Worm (Caenorhabditis elegans) whole organism, early embryonic: ENCODE measurements around the gene vha-8.

Source experiments
- B0310.2 ChIP-seq: sonication (generic microtip); optimal IDR thresholded peaks from 2 replicates; lab custom pipeline; 2016; ENCODE audit warnings: mild to moderate bottlenecking, missing genetic modification characterization, missing compliant biosample characterization
- F13C5.2 ChIP-seq: sonication (generic microtip); optimal IDR thresholded peaks from 2 replicates; lab custom pipeline; 2017; ENCODE audit warnings: mild to moderate bottlenecking, missing genetic modification characterization, inconsistent platforms, missing compliant biosample characterization
- aly-1 ChIP-seq: sonication (generic microtip); optimal IDR thresholded peaks from 2 replicates; lab custom pipeline; 2016; ENCODE audit warnings: missing genetic modification characterization, missing compliant biosample characterization
- ama-1 ChIP-seq: fragments of 150-350 bp; optimal IDR thresholded peaks from 2 replicates; lab custom pipeline; 2014
- ceh-13 ChIP-seq: fragments of 200-800 bp; sonication (Bioruptor generic); optimal IDR thresholded peaks from 2 replicates; lab custom pipeline; 2018; ENCODE audit warnings: mild to moderate bottlenecking, missing genetic modification characterization, missing compliant biosample characterization
- ceh-36 ChIP-seq: sonication (generic microtip); optimal IDR thresholded peaks from 2 replicates; lab custom pipeline; 2016; ENCODE audit warnings: missing genetic modification characterization, inconsistent platforms, missing compliant biosample characterization
- ets-7 ChIP-seq: sonication (generic microtip); optimal IDR thresholded peaks from 2 replicates; lab custom pipeline; 2016; ENCODE audit warnings: missing genotype, missing genetic modification characterization, missing compliant biosample characterization
- flt-1 ChIP-seq: fragments of 200-800 bp; sonication (Bioruptor generic); IDR thresholded peaks from 2 replicates; pipeline ENCODE4 v1.3.6; 2022; ENCODE audit warnings: missing genetic modification characterization, missing compliant biosample characterization
- hmbx-1 ChIP-seq: sonication (generic microtip); optimal IDR thresholded peaks from 2 replicates; lab custom pipeline; 2016; ENCODE audit warnings: mild to moderate bottlenecking, missing genetic modification characterization, missing compliant biosample characterization
- hmg-4 ChIP-seq: fragments of 200-800 bp; sonication (Bioruptor generic); optimal IDR thresholded peaks from 2 replicates; lab custom pipeline; 2018; ENCODE audit warnings: mild to moderate bottlenecking, missing genetic modification characterization, missing compliant biosample characterization
- hnd-1 ChIP-seq: sonication (generic microtip); optimal IDR thresholded peaks from 2 replicates; lab custom pipeline; 2016; ENCODE audit warnings: missing genetic modification characterization, missing compliant biosample characterization
- pes-1 ChIP-seq: fragments of 200-800 bp; sonication (Bioruptor generic); IDR thresholded peaks from 2 replicates; pipeline ENCODE4 v1.3.6; 2022; ENCODE audit warnings: missing genetic modification reagents, missing genetic modification characterization, missing compliant biosample characterization
- scrt-1 ChIP-seq: fragments of 200-800 bp; sonication (Bioruptor generic); IDR thresholded peaks from 2 replicates; pipeline ENCODE4 v1.3.6; 2022; ENCODE audit warnings: missing genetic modification characterization, missing compliant biosample characterization
- sea-1 ChIP-seq: fragments of 200-800 bp; sonication (Bioruptor generic); conservative IDR thresholded peaks from 2 replicates; pipeline ENCODE4 v1.3.6; 2022; ENCODE audit warnings: missing genetic modification characterization, missing compliant biosample characterization
- tbx-11 ChIP-seq: fragments of 200-800 bp; sonication (Bioruptor generic); IDR thresholded peaks from 2 replicates; pipeline ENCODE4 v1.3.6; 2022; ENCODE audit warnings: missing genetic modification characterization, missing compliant biosample characterization
- tbx-37 ChIP-seq: fragments of 200-800 bp; sonication (Bioruptor generic); conservative IDR thresholded peaks from 2 replicates; pipeline ENCODE4 v1.3.6; 2022; ENCODE audit warnings: missing genetic modification reagents, missing genetic modification characterization, missing compliant biosample characterization
- tra-4 ChIP-seq: sonication (generic microtip); optimal IDR thresholded peaks from 2 replicates; lab custom pipeline; 2017; ENCODE audit warnings: missing genetic modification characterization, missing compliant biosample characterization

The vha-8 gene

DNA sequence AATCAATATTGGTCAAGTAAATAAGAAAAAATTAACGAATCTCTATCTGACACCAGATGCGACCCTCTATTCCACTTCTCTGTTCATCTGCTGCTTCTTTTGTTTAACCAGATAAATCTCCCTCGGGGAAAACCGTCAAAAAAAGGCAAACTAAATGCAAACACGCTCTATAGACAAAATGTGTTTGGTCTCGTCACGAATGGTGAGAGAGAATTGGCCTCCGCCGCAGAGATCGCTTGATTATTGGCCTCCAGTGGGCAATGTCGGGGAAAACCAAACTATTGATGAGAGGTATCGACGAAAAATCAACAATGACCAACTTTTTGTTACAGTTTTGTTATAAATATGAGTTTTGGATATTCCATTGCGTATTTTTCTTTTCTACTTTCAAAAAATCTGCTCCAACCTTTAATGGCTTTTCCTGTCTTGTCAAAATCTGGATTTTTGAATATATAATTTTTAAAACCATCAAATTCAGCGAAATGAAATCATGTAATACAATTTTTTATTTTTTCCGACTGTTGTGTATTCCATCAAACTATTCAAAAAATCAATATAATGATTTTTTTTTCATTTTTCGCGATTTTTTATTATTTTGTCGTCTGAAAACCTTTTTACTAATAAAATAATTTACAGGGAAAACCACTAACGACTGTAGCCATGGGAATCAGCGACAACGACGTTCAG is at the start of gene vha-8, which contains the start of gene C17H12.2:
Gene vha-8 (plus strand): TSS at position 637 of the 687 bp plus-strand sequence.
Gene C17H12.2 (minus strand): TSS at position 51 of the 687 bp plus-strand sequence.
- no peak for TF ChIP-seq ama-1 (lab: Kevin White, UChicago)
- TF ChIP-seq hmg-4 (GFP tag; lab: Kevin White, UChicago) = peak; percentile 48
- TF ChIP-seq hmbx-1 = no peak
- TF ChIP-seq sea-1 (GFP tag; lab: Robert Waterston, UW) = 0 out of 2 replicates have a peak, but pooled peaks have one; percentile 13
- peak; percentile 58 for TF ChIP-seq F13C5.2 (tag; lab: Kevin White, UChicago)
- TF ChIP-seq flt-1 = 0 out of 2 replicates have a peak, but pooled peaks have one; percentile 38
- TF ChIP-seq ceh-36 = no peak
- 0 out of 2 replicates have a peak, but pooled peaks have one; percentile 15 for TF ChIP-seq tbx-37 (GFP tag; lab: Robert Waterston, UW)

DNA sequence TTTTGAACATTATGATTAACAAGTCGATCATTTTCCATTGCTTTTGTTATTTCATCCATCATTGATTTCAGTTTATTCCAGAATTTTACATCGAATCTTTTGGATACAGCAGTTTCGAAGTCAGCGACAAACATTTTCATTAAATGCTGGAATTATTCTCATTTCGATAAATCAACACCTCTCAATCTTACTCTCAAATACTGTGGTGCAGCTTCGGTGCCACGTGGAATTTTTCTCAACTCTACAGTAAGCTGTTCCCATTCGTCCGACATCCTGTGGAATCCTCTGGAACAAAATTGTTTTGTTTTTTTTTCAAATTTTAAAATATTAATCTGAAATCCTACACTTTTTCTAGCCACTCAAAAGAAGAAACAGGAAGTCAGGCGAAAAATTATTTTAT is 48.7 kb upstream of the vha-8 start, which contains the start of gene smg-7:
Gene smg-7 (minus strand): TSS at position 285 of the 400 bp plus-strand sequence.
- TF ChIP-seq scrt-1 (GFP tag; lab: Robert Waterston, UW) = no peak

- TF ChIP-seq ceh-13 (no peak), hmbx-1 (no peak), ceh-36 (no peak)
These were observed 43.8 kb upstream of the vha-8 start for ce11 chrIV:6747083-6747482.

DNA sequence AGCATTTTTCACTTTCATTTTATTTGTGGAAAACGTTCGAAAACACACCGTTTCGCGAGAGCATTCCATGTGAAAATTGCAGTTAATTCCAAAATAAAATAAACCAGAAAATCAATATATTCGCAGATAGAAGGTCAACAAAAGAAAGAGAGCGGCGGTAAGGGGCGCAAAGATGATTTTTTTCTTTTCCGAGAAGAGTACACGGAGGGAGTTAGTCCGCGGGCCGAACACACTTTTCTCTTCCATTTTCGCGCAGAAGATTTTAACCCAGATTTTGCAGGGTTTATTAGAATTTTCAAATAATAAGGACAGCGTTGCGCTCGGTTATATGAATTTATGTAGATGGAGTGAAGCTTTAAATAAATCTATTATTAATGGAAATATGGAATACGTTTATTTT is 43.2 kb upstream of the vha-8 start:
- no peak for TF ChIP-seq hmg-4 (GFP tag; lab: Kevin White, UChicago)
- TF ChIP-seq hnd-1 (tag; lab: Kevin White, UChicago) = no peak
- no peak for TF ChIP-seq B0310.2 (tag; lab: Kevin White, UChicago)
- TF ChIP-seq pes-1 (GFP tag; lab: Robert Waterston, UW) = peak; percentile 42; the same call in 1 of the 2 replicates
- TF ChIP-seq ama-1 (lab: Kevin White, UChicago) = no peak
- TF ChIP-seq aly-1 (tag; lab: Kevin White, UChicago) = no peak
- no peak for TF ChIP-seq F13C5.2 (tag; lab: Kevin White, UChicago)
- TF ChIP-seq tbx-37 (GFP tag; lab: Robert Waterston, UW) = peak; percentile 42; the same call in 1 of the 2 replicates
- TF ChIP-seq ets-7 (tag; lab: Kevin White, UChicago) = no peak
- TF ChIP-seq ceh-36 = no peak
- TF ChIP-seq flt-1 = no peak

DNA sequence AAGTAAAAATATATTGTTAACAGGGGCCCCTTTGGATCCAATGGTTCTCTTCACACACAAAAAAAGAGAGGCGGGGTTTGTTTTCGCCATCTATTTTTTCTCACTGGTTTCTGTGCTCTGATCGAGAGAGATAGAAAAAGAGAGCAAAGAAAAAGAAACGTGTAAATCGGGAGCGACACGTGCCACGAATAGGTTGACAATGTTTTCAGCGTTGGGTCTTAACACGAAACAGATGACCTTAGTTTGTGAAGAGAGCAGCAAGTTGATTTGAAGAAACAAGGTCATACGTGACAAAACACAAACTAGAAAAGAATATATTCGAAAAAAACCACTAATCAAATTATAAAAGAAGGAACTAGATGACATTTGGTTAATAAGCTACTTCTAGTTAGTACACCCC is 42.4 kb upstream of the vha-8 start, which contains the start of gene lin-45:
Gene lin-45 (minus strand): TSS at position 82 of the 400 bp plus-strand sequence.
- TF ChIP-seq ama-1 (lab: Kevin White, UChicago) (no peak), aly-1 (tag; lab: Kevin White, UChicago) (no peak), tra-4 (no peak), hmbx-1 (no peak), tbx-37 (GFP tag; lab: Robert Waterston, UW) (no peak), flt-1 (no peak)

ce11 chrIV:6750117-6750516 is 40.8 kb upstream of the vha-8 start:
- TF ChIP-seq pes-1 (GFP tag; lab: Robert Waterston, UW) (no peak), hnd-1 (tag; lab: Kevin White, UChicago) (no peak), F13C5.2 (tag; lab: Kevin White, UChicago) (no peak), hmg-4 (GFP tag; lab: Kevin White, UChicago) (no peak), ceh-13 (no peak), ama-1 (lab: Kevin White, UChicago) (no peak), ets-7 (tag; lab: Kevin White, UChicago) (no peak), aly-1 (tag; lab: Kevin White, UChicago) (no peak)

DNA sequence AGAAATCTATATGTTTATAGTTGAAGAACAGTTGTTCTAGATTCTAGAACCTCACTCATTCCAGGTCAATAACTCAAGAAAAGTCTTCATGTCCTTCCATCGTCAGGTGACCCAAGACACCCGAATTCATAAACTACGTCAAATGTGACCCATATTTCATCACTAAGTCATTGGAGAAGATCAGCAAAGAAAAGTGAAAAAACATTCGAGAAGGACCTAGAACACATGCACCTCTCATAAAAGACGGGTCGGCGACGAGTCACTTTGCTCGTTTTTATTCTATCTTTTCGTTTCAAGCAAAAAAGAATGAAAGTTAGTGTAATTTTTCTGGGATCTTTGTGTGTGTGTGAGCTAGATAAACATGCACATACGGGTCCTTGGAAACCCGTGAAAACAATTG is 39.7 kb upstream of the vha-8 start:
- TF ChIP-seq ama-1 (lab: Kevin White, UChicago) (no peak), aly-1 (tag; lab: Kevin White, UChicago) (no peak), tbx-11 (no peak)

DNA sequence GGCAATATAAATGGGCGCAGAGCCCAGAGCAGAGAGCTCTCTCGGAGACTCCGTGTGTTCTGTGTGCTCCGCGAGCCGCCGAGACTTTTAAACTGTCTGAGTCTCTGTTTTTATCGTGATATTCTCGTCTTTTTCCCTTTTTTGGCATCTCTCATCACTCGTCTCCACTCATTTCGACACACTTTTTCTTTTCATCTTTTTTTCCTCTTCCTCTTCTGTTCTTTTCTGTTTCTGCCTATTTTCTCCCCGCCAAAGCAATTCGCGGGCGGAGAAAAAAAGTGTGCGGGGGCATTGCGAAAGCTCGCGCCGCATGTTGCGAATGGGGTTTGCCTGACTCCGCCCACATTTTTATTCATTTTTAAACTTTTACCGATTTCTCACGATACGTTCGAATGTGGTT is 34.5 kb upstream of the vha-8 start:
- TF ChIP-seq aly-1 (tag; lab: Kevin White, UChicago) (peak; percentile 82), ets-7 (tag; lab: Kevin White, UChicago) (peak; percentile 69), scrt-1 (GFP tag; lab: Robert Waterston, UW) (peak; percentile 83), ama-1 (lab: Kevin White, UChicago) (no peak), ceh-13 (peak; percentile 55), pes-1 (GFP tag; lab: Robert Waterston, UW) (no peak; the same call in 1 of the 2 replicates), F13C5.2 (tag; lab: Kevin White, UChicago) (peak; percentile 94), hnd-1 (tag; lab: Kevin White, UChicago) (peak; percentile 60), hmg-4 (GFP tag; lab: Kevin White, UChicago) (peak; percentile 91), tbx-37 (GFP tag; lab: Robert Waterston, UW) (peak; percentile 81), tra-4 (no peak), B0310.2 (tag; lab: Kevin White, UChicago) (peak; percentile 47), flt-1 (peak; percentile 78), sea-1 (GFP tag; lab: Robert Waterston, UW) (peak; percentile 91), hmbx-1 (peak; percentile 27), ceh-36 (peak; percentile 71), tbx-11 (peak; percentile 80)
